Worm (Caenorhabditis elegans) whole organism, L4/young adult: ENCODE measurements around the gene fbxb-118.
A peak's percentile ranks its signal among the peaks of the same experiment; 100 is the strongest.

Experiments
- W03F9.2 ChIP-seq: fragments of 150-350 bp; optimal IDR thresholded peaks from 2 replicates; lab custom pipeline; 2014; ENCODE audit warnings: missing biosample characterization, missing genetic modification characterization
- dao-5 ChIP-seq: sonication (generic microtip); optimal IDR thresholded peaks from 2 replicates; lab custom pipeline; 2016; ENCODE audit warnings: missing genotype, missing genetic modification characterization, moderate library complexity, missing compliant biosample characterization
- him-1 ChIP-seq: sonication (generic microtip); optimal IDR thresholded peaks from 2 replicates; lab custom pipeline; 2016; ENCODE audit warnings: missing genotype, missing genetic modification reagents, missing genetic modification characterization, missing compliant biosample characterization

DNA sequence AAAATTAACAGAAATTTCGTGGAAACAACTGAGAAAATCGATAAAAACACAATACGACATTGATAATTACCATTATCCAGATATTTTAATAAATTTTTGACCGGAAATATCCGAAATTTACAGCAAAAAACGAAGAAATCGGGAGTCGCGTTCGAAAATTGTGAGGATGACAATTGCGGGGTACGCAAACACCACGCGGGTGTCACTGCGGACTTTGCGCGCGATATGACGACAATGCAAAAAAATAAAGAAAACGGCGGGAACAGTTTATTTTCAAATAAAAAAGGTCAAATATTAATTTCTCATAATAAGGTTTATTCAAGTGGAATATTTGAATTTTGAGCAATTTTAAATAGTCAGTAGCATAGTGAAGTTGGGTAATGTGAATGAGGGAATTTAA, 19.5 kb downstream of the fbxb-118 start, which contains the start of gene rpn-11:
- TF ChIP-seq W03F9.2 (tag; lab: Kevin White, UChicago) (peak; percentile 68), dao-5 (tag; lab: Kevin White, UChicago) (no peak), him-1 (peak; percentile 47)
